Fruit fly (Drosophila melanogaster): ENCODE data around the gene ome.

dm6 chr3L:14655681-14656080 lies 17.0 kb upstream of the ome start:
- TF ChIP-seq CG8478 (optimal IDR thresholded peaks at IDR 0.05) (no peak), usp (GFP tag; optimal IDR thresholded peaks at IDR 0.05) (no peak), pan (optimal IDR thresholded peaks at IDR 0.05) (no peak), psq (optimal IDR thresholded peaks at IDR 0.05) (no peak)
